In genomic region chrX:5256999-5257398, ce11 we compare ENCODE assay signal across 2 worm cellular contexts.
TF ChIP-seq lines count a peak whose summit lies in the region.

nspg-12 (plus strand) TSS chrX:5257299.

TF ChIP-seq in whole organism, L1 larva, 84 proteins besides CTCF, POLR2A, EP300 and RAD21:
- TF ChIP-seq elt-2 (tag; optimal IDR thresholded peaks at IDR 0.05; lab: Kevin White, UChicago) (peak; percentile 52), unc-86 (tag; optimal IDR thresholded peaks at IDR 0.05; lab: Kevin White, UChicago) (no peak), ets-5 (GFP tag; IDR thresholded peaks at IDR 0.05; lab: Robert Waterston, UW) (no peak)

TF ChIP-seq in whole organism, L3 larva, 47 proteins besides CTCF, POLR2A, EP300 and RAD21:
- TF ChIP-seq mdl-1 (tag; optimal IDR thresholded peaks at IDR 0.05; lab: Kevin White, UChicago) (no peak), elt-2 (tag; optimal IDR thresholded peaks at IDR 0.05; lab: Kevin White, UChicago) (peak; percentile 44)
TF ChIP-seq in whole organism, L3 larva: peak in this region for 1.

Comparison
In these comparisons a context has a peak if more than half of its experiments do, and no peak if none do; other contexts are left out.
1. Of the 26 proteins assayed by ChIP-seq in both whole organism, L1 larva and whole organism, L3 larva: peak only in whole organism, L1 larva: none; only in whole organism, L3 larva: none; in both: elt-2; in neither: 25.